Fruit fly (Drosophila melanogaster) whole organism, embryonic: ENCODE data around the gene phol.

Source experiments
- Awh ChIP-seq: fragments of 200-800 bp; sonication (Bioruptor generic); IDR thresholded peaks from 2 replicates; pipeline ENCODE4, ENCODE4 v1.3.6; 2022; ENCODE audit warnings: missing biosample characterization, missing genetic modification characterization
- CG10209 ChIP-seq: fragments of 200-800 bp; sonication (Bioruptor generic); optimal IDR thresholded peaks from 3 replicates; lab custom pipeline; 2017; ENCODE audit warnings: missing biosample characterization, mild to moderate bottlenecking, missing genetic modification characterization, missing genetic modification reagents
- CG1233 ChIP-seq: fragments of 200-800 bp; sonication (Bioruptor generic); optimal IDR thresholded peaks from 4 replicates; lab custom pipeline; 2018; ENCODE audit warnings: missing biosample characterization, mild to moderate bottlenecking, missing genetic modification characterization
- CG15514 ChIP-seq: fragments of 200-800 bp; sonication (Bioruptor generic); optimal IDR thresholded peaks from 3 replicates; lab custom pipeline; 2017; ENCODE audit warnings: missing biosample characterization, missing genetic modification characterization, mild to moderate bottlenecking, moderate library complexity, missing genetic modification reagents
- CG18619 ChIP-seq: fragments of 200-800 bp; sonication (Bioruptor generic); optimal IDR thresholded peaks from 3 replicates; lab custom pipeline; 2017; ENCODE audit warnings: missing biosample characterization, mild to moderate bottlenecking, missing genetic modification characterization
- CG18764 ChIP-seq: fragments of 200-800 bp; sonication (Bioruptor generic); optimal IDR thresholded peaks from 3 replicates; lab custom pipeline; 2016; ENCODE audit warnings: missing biosample characterization, missing genetic modification characterization
- CG2120 ChIP-seq: fragments of 200-800 bp; sonication (Bioruptor generic); optimal IDR thresholded peaks from 3 replicates; lab custom pipeline; 2016; ENCODE audit warnings: missing biosample characterization, missing genetic modification characterization
- CG2889 ChIP-seq: fragments of 200-800 bp; sonication (Bioruptor generic); IDR thresholded peaks from 3 replicates; pipeline ENCODE4 v1.3.6; 2022; ENCODE audit warnings: missing biosample characterization, missing genetic modification characterization
- CG3065 ChIP-seq: fragments of 200-800 bp; sonication (Bioruptor generic); optimal IDR thresholded peaks from 2 replicates; lab custom pipeline; 2016; ENCODE audit warnings: missing biosample characterization, missing genetic modification characterization
- CG32767 ChIP-seq: fragments of 200-800 bp; sonication (Bioruptor generic); IDR thresholded peaks from 2 replicates; pipeline ENCODE4 v1.3.6; 2022; ENCODE audit warnings: missing biosample characterization, missing genetic modification characterization
- CG42726 ChIP-seq: fragments of 200-800 bp; sonication (Bioruptor generic); IDR thresholded peaks from 2 replicates; pipeline ENCODE4 v1.3.6; 2022; ENCODE audit warnings: missing biosample characterization, missing genetic modification characterization; ENCODE audit not compliant: partially characterized antibody
- CG4730 ChIP-seq: fragments of 200-800 bp; sonication (Bioruptor generic); IDR thresholded peaks from 2 replicates; pipeline ENCODE4 v1.3.6; 2022; ENCODE audit warnings: missing biosample characterization, missing genetic modification characterization
- CG6854 ChIP-seq: fragments of 200-800 bp; sonication (Bioruptor generic); optimal IDR thresholded peaks from 3 replicates; lab custom pipeline; 2017; ENCODE audit warnings: missing biosample characterization, mild to moderate bottlenecking, missing genetic modification characterization
- CG8089 ChIP-seq: fragments of 200-800 bp; sonication (Bioruptor generic); optimal IDR thresholded peaks from 3 replicates; lab custom pipeline; 2016; ENCODE audit warnings: missing biosample characterization, missing genetic modification characterization
- CG8290 ChIP-seq, 3 experiments: fragments of 200-800 bp; sonication (Bioruptor generic); optimal IDR thresholded peaks; 2 replicates each; lab custom pipeline; 2016 to 2019; ENCODE audit warnings: missing biosample characterization in 3 of 3, missing genetic modification characterization in 3 of 3, mild to moderate bottlenecking in 2 of 3, moderate library complexity in 1 of 3
- CHES-1-like ChIP-seq: fragments of 200-800 bp; sonication (Bioruptor generic); optimal IDR thresholded peaks from 2 replicates; lab custom pipeline; 2016; ENCODE audit warnings: missing biosample characterization, missing genetic modification characterization
- Eip74EF ChIP-seq, 2 experiments: fragments of 200-800 bp in 1 of 2; fragments of >200 bp in 1 of 2; sonication (Bioruptor generic) in 1 of 2; optimal IDR thresholded peaks; 2 replicates each; lab custom pipeline; 2017 to 2019; ENCODE audit warnings: missing biosample characterization in 2 of 2, missing genetic modification characterization in 2 of 2, mild to moderate bottlenecking in 1 of 2, moderate library complexity in 1 of 2
- H15 ChIP-seq: fragments of 200-800 bp; sonication (Bioruptor generic); IDR thresholded peaks from 3 replicates; pipeline ENCODE4 v1.3.6; 2022; ENCODE audit warnings: missing biosample characterization, missing genetic modification characterization
- HLH3B ChIP-seq: fragments of 200-800 bp; sonication (Bioruptor generic); IDR thresholded peaks from 2 replicates; pipeline ENCODE4 v1.3.6; 2022; ENCODE audit warnings: missing biosample characterization, missing genetic modification characterization
- HLH54F ChIP-seq: fragments of 200-800 bp; sonication (Bioruptor generic); optimal IDR thresholded peaks from 3 replicates; lab custom pipeline; 2016; ENCODE audit warnings: missing biosample characterization, missing genetic modification characterization
- Hmr ChIP-seq: fragments of 200-800 bp; sonication (Bioruptor generic); optimal IDR thresholded peaks from 3 replicates; lab custom pipeline; 2017; ENCODE audit warnings: mild to moderate bottlenecking, missing biosample characterization, missing genetic modification reagents, missing genetic modification characterization
- Hr39 ChIP-seq: fragments of >200 bp; optimal IDR thresholded peaks from 2 replicates; lab custom pipeline; 2017
- Hr51 ChIP-seq, 2 experiments: fragments of 200-800 bp; sonication (Bioruptor generic); optimal IDR thresholded peaks; 2 replicates in 1 of 2; 3 replicates in 1 of 2; lab custom pipeline; 2016 to 2018; ENCODE audit warnings: missing biosample characterization in 2 of 2, missing genetic modification characterization in 2 of 2, mild to moderate bottlenecking in 1 of 2, moderate library complexity in 1 of 2
- Mad ChIP-seq: fragments of 200-800 bp; sonication (Bioruptor generic); optimal IDR thresholded peaks from 2 replicates; lab custom pipeline; 2016; ENCODE audit warnings: missing biosample characterization, missing genetic modification characterization
- Med ChIP-seq: fragments of 200-800 bp; sonication (Bioruptor generic); peaks from one replicate; lab custom pipeline; 2016; ENCODE audit warnings: missing biosample characterization, missing genetic modification characterization, mild to moderate bottlenecking, inconsistent platforms, moderate library complexity
- Nf-YB ChIP-seq: fragments of 200-800 bp; sonication (Bioruptor generic); optimal IDR thresholded peaks from 3 replicates; lab custom pipeline; 2019; ENCODE audit warnings: missing biosample characterization, mild to moderate bottlenecking, missing genetic modification characterization, moderate library complexity
- Optix ChIP-seq: fragments of 200-800 bp; sonication (Bioruptor generic); IDR thresholded peaks from 3 replicates; pipeline ENCODE4 v1.3.6; 2022; ENCODE audit warnings: missing biosample characterization, missing genetic modification characterization
- Sox100B ChIP-seq: fragments of 200-800 bp; sonication (Bioruptor generic); optimal IDR thresholded peaks from 3 replicates; lab custom pipeline; 2018; ENCODE audit warnings: missing biosample characterization, mild to moderate bottlenecking, missing genetic modification characterization
- Spps ChIP-seq: fragments of 200-800 bp; sonication (Bioruptor generic); optimal IDR thresholded peaks from 2 replicates; lab custom pipeline; 2018; ENCODE audit warnings: missing biosample characterization, mild to moderate bottlenecking, missing genetic modification characterization
- Sry-β ChIP-seq: fragments of 200-800 bp; sonication (Bioruptor generic); optimal IDR thresholded peaks from 2 replicates; lab custom pipeline; 2018; ENCODE audit warnings: missing biosample characterization, mild to moderate bottlenecking, missing genetic modification characterization, moderate library complexity
- ato ChIP-seq: fragments of 200-800 bp; sonication (Bioruptor generic); IDR thresholded peaks from 2 replicates; pipeline ENCODE4 v1.3.6; 2022; ENCODE audit warnings: missing biosample characterization, missing genetic modification characterization; ENCODE audit not compliant: partially characterized antibody
- bcd ChIP-seq: fragments of 200-800 bp; sonication (Bioruptor generic); optimal IDR thresholded peaks from 2 replicates; lab custom pipeline; 2017; ENCODE audit warnings: missing biosample characterization, mild to moderate bottlenecking, missing genetic modification characterization
- chm ChIP-seq: fragments of 200-800 bp; sonication (Bioruptor generic); IDR thresholded peaks from 2 replicates; pipeline ENCODE4 v1.3.6; 2022; ENCODE audit warnings: missing biosample characterization, missing genetic modification characterization
- chn ChIP-seq: fragments of 200-800 bp; sonication (Bioruptor generic); optimal IDR thresholded peaks from 2 replicates; lab custom pipeline; 2016; ENCODE audit warnings: missing biosample characterization, missing genetic modification characterization
- crc ChIP-seq: fragments of 200-800 bp; sonication (Bioruptor generic); optimal IDR thresholded peaks from 2 replicates; lab custom pipeline; 2016; ENCODE audit warnings: missing biosample characterization, missing genetic modification characterization
- dm ChIP-seq: fragments of 200-800 bp; sonication (Bioruptor generic); optimal IDR thresholded peaks from 3 replicates; lab custom pipeline; 2016; ENCODE audit warnings: missing biosample characterization, missing genetic modification characterization
- dmrt99B ChIP-seq: fragments of 200-800 bp; sonication (Bioruptor generic); optimal IDR thresholded peaks from 2 replicates; lab custom pipeline; 2018; ENCODE audit warnings: missing biosample characterization, mild to moderate bottlenecking, missing genetic modification characterization, moderate library complexity
- fru ChIP-seq: fragments of >200 bp; optimal IDR thresholded peaks from 2 replicates; lab custom pipeline; 2017
- grn ChIP-seq: fragments of 200-800 bp; sonication (Bioruptor generic); optimal IDR thresholded peaks from 3 replicates; lab custom pipeline; 2017; ENCODE audit warnings: missing biosample characterization, missing genetic modification characterization
- ind ChIP-seq: fragments of 200-800 bp; sonication (Bioruptor generic); optimal IDR thresholded peaks from 3 replicates; lab custom pipeline; 2016; ENCODE audit warnings: missing biosample characterization, missing genetic modification characterization
- jumu ChIP-seq: fragments of 200-800 bp; sonication (Bioruptor generic); optimal IDR thresholded peaks from 3 replicates; lab custom pipeline; 2016; ENCODE audit warnings: missing biosample characterization, missing genetic modification characterization
- lbe ChIP-seq: fragments of 200-800 bp; sonication (Bioruptor generic); optimal IDR thresholded peaks from 2 replicates; lab custom pipeline; 2016; ENCODE audit warnings: missing biosample characterization, mild to moderate bottlenecking, missing genetic modification characterization
- lilli ChIP-seq: fragments of 200-800 bp; sonication (Bioruptor generic); optimal IDR thresholded peaks from 3 replicates; lab custom pipeline; 2016; ENCODE audit warnings: missing biosample characterization, missing genetic modification characterization
- lov ChIP-seq, 2 experiments: fragments of 200-800 bp in 1 of 2; fragments of >200 bp in 1 of 2; sonication (Bioruptor generic) in 1 of 2; IDR thresholded peaks in 1 of 2; optimal IDR thresholded peaks in 1 of 2; 2 replicates in 1 of 2; 3 replicates in 1 of 2; pipeline versions ENCODE4 v1.3.6 to Lab custom; 2017 to 2022; ENCODE audit warnings: missing biosample characterization in 1 of 2, missing genetic modification characterization in 1 of 2
- odd ChIP-seq: fragments of 200-800 bp; sonication (Bioruptor generic); optimal IDR thresholded peaks from 2 replicates; lab custom pipeline; 2017; ENCODE audit warnings: missing biosample characterization, mild to moderate bottlenecking, missing genetic modification characterization
- onecut ChIP-seq: fragments of 200-800 bp; sonication (Bioruptor generic); IDR thresholded peaks from 2 replicates; pipeline ENCODE4 v1.3.6; 2022; ENCODE audit warnings: missing biosample characterization, missing genetic modification characterization
- otp ChIP-seq: fragments of 200-800 bp; sonication (Bioruptor generic); IDR thresholded peaks from 3 replicates; pipeline ENCODE4, ENCODE4 v1.3.6; 2022; ENCODE audit warnings: missing biosample characterization, missing genetic modification characterization
- peb ChIP-seq: fragments of 200-800 bp; sonication (Bioruptor generic); IDR thresholded peaks from 2 replicates; pipeline ENCODE4 v1.3.6; 2022; ENCODE audit warnings: missing biosample characterization, missing genetic modification characterization
- tgo ChIP-seq: fragments of 200-800 bp; sonication (Bioruptor generic); IDR thresholded peaks from 3 replicates; pipeline ENCODE4 v1.3.6; 2022; ENCODE audit warnings: missing biosample characterization, missing genetic modification characterization
- zen ChIP-seq: fragments of 200-800 bp; sonication (Bioruptor generic); optimal IDR thresholded peaks from 3 replicates; lab custom pipeline; 2018; ENCODE audit warnings: missing biosample characterization, mild to moderate bottlenecking, missing genetic modification characterization, moderate library complexity
- zf30C ChIP-seq: fragments of 200-800 bp; sonication (Bioruptor generic); optimal IDR thresholded peaks from 3 replicates; lab custom pipeline; 2018; ENCODE audit warnings: missing biosample characterization, mild to moderate bottlenecking, missing genetic modification characterization

Gene phol

DNA sequence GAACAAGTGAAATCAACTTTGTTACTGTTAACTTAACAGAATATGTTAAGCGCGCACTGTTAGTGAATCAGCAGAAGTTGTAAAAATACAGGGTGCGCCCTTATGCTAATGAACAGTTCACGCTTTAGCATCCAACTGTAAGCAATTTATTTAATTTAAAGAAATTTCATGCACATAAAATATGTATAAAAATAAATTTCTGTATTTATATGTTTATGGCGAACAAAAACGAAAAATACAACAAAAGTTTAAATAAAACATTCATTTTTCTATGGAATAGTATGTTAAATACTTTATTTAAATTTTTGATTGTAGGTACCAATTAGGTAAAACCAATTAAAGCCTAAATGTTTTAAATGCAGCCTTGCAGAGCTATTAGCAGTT, 31.6 kb downstream of the phol start (continued):
- TF ChIP-seq ato (GFP tag; lab: Robert Waterston, UW) (no peak), lbe (peak; percentile 59), CG2889 (GFP tag; lab: Robert Waterston, UW) (no peak), grn (GFP tag; lab: Kevin White, UChicago) (no peak), Sox100B (GFP tag; lab: Kevin White, UChicago) (peak; percentile 21), CG8089 (no peak), zf30C (GFP tag; lab: Kevin White, UChicago) (no peak), dm (GFP tag; lab: Kevin White, UChicago) (no peak), Hmr (GFP tag; lab: Kevin White, UChicago) (peak; percentile 40), HLH54F (GFP tag; lab: Kevin White, UChicago) (no peak), fru (no peak), Med (GFP tag; lab: Kevin White, UChicago) (peak; percentile 62), Optix (GFP tag; lab: Robert Waterston, UW) (no peak), lov (optimal IDR thresholded peaks at IDR 0.05; lab: Kevin White, UChicago) (no peak), lov (GFP tag; IDR thresholded peaks at IDR 0.05; lab: Robert Waterston, UW) (no peak), odd (GFP tag; lab: Kevin White, UChicago) (peak; percentile 42), CG18619 (GFP tag; lab: Kevin White, UChicago) (no peak), CG18764 (no peak), CG6854 (GFP tag; lab: Kevin White, UChicago) (peak; percentile 18), bcd (GFP tag; lab: Kevin White, UChicago) (no peak), jumu (no peak), dmrt99B (peak; percentile 23), Nf-YB (no peak), CG3065 (GFP tag; lab: Kevin White, UChicago) (no peak), Awh (no peak), ind (peak; percentile 24), Eip74EF (GFP tag; optimal IDR thresholded peaks at IDR 0.05; lab: Kevin White, UChicago) (no peak), Mad (GFP tag; lab: Kevin White, UChicago) (no peak), Hr51 (GFP tag; optimal IDR thresholded peaks at IDR 0.05; lab: Kevin White, UChicago) (peak in 1 of 2 experiments; percentile 71), chn (GFP tag; lab: Kevin White, UChicago) (no peak), Hr39 (lab: Kevin White, UChicago) (no peak), CG42726 (no peak), Spps (no peak), CG8290 (GFP tag; optimal IDR thresholded peaks at IDR 0.05; lab: Kevin White, UChicago) (no peak), CG8290 (tag; optimal IDR thresholded peaks at IDR 0.05; lab: Kevin White, UChicago) (no peak), CG1233 (GFP tag; lab: Kevin White, UChicago) (no peak), CHES-1-like (no peak), tgo (GFP tag; lab: Robert Waterston, UW) (no peak; the same call in 2 of the 3 replicates), otp (GFP tag; lab: Robert Waterston, UW) (no peak), CG32767 (no peak), CG10209 (GFP tag; lab: Kevin White, UChicago) (peak; percentile 19), chm (GFP tag; lab: Robert Waterston, UW) (no peak), lilli (no peak), HLH3B (GFP tag; lab: Robert Waterston, UW) (no peak), CG2120 (GFP tag; lab: Kevin White, UChicago) (peak; percentile 46), H15 (GFP tag; lab: Robert Waterston, UW) (no peak), crc (no peak), CG15514 (GFP tag; lab: Kevin White, UChicago) (peak; percentile 20), peb (GFP tag; lab: Robert Waterston, UW) (no peak), Sry-β (GFP tag; lab: Kevin White, UChicago) (no peak), CG4730 (GFP tag; lab: Robert Waterston, UW) (no peak), onecut (GFP tag; lab: Robert Waterston, UW) (no peak; the same call in 1 of the 2 replicates), zen (no peak)
